Fruit fly (Drosophila melanogaster) whole organism, embryonic: ENCODE measurements around the gene vari.
A peak's percentile ranks its signal among the peaks of the same experiment; 100 is the strongest.

Source experiments
- Abd-B ChIP-seq: fragments of 200-800 bp; sonication (Bioruptor generic); optimal IDR thresholded peaks from 2 replicates; lab custom pipeline; 2018; ENCODE audit warnings: missing biosample characterization, mild to moderate bottlenecking, missing genetic modification characterization, moderate library complexity
- Bdp1 ChIP-seq: fragments of 200-800 bp; sonication (Bioruptor generic); optimal IDR thresholded peaks from 3 replicates; lab custom pipeline; 2016; ENCODE audit warnings: missing biosample characterization, missing genetic modification characterization
- Bgb ChIP-seq: fragments of 200-800 bp; sonication (Bioruptor generic); IDR thresholded peaks from 2 replicates; pipeline ENCODE4 v1.3.6; 2022; ENCODE audit warnings: missing biosample characterization, missing genetic modification characterization; ENCODE audit not compliant: partially characterized antibody
- CG10274 ChIP-seq: fragments of 200-800 bp; sonication (Bioruptor generic); optimal IDR thresholded peaks from 3 replicates; lab custom pipeline; 2017; ENCODE audit warnings: missing biosample characterization, mild to moderate bottlenecking, missing genetic modification characterization
- CG11247 ChIP-seq: fragments of 200-800 bp; sonication (Bioruptor generic); IDR thresholded peaks from 2 replicates; pipeline ENCODE4 v1.3.6; 2022; ENCODE audit warnings: missing biosample characterization, missing genetic modification characterization
- CG11456 ChIP-seq: fragments of 200-800 bp; sonication (Bioruptor generic); IDR thresholded peaks from 3 replicates; pipeline ENCODE4 v1.3.6; 2022; ENCODE audit warnings: missing biosample characterization, missing genetic modification characterization
- CG15011 ChIP-seq: fragments of 200-800 bp; sonication (Bioruptor generic); optimal IDR thresholded peaks from 3 replicates; lab custom pipeline; 2018; ENCODE audit warnings: missing biosample characterization, mild to moderate bottlenecking, missing genetic modification characterization
- CG15601 ChIP-seq: fragments of 200-800 bp; sonication (Bioruptor generic); optimal IDR thresholded peaks from 3 replicates; lab custom pipeline; 2019; ENCODE audit warnings: missing biosample characterization, mild to moderate bottlenecking, missing genetic modification characterization, moderate library complexity
- CG16863 ChIP-seq: fragments of 200-800 bp; sonication (Bioruptor generic); optimal IDR thresholded peaks from 3 replicates; lab custom pipeline; 2016; ENCODE audit warnings: missing biosample characterization, missing genetic modification characterization
- CG18476 ChIP-seq: fragments of 200-800 bp; sonication (Bioruptor generic); optimal IDR thresholded peaks from 2 replicates; lab custom pipeline; 2016; ENCODE audit warnings: missing biosample characterization, mild to moderate bottlenecking, missing genetic modification characterization
- CG30431 ChIP-seq: fragments of 200-800 bp; sonication (Bioruptor generic); optimal IDR thresholded peaks from 2 replicates; lab custom pipeline; 2017; ENCODE audit warnings: missing biosample characterization, missing genetic modification characterization
- CG34224 ChIP-seq: fragments of 200-800 bp; sonication (Bioruptor generic); IDR thresholded peaks from 3 replicates; pipeline ENCODE4 v1.3.6; 2022; ENCODE audit warnings: missing biosample characterization, missing genetic modification characterization; ENCODE audit not compliant: partially characterized antibody
- CG34376 ChIP-seq: fragments of 200-800 bp; sonication (Bioruptor generic); optimal IDR thresholded peaks from 2 replicates; lab custom pipeline; 2018; ENCODE audit warnings: missing biosample characterization, mild to moderate bottlenecking, missing genetic modification characterization
- CG6765 ChIP-seq: fragments of 200-800 bp; sonication (Bioruptor generic); optimal IDR thresholded peaks from 3 replicates; lab custom pipeline; 2017; ENCODE audit warnings: missing biosample characterization, mild to moderate bottlenecking, missing genetic modification characterization
- CG7745 ChIP-seq: fragments of 200-800 bp; sonication (Bioruptor generic); optimal IDR thresholded peaks from 2 replicates; lab custom pipeline; 2018; ENCODE audit warnings: missing biosample characterization, mild to moderate bottlenecking, missing genetic modification characterization, moderate library complexity
- CTCF ChIP-seq: fragments of 200-800 bp; sonication (Bioruptor generic); optimal IDR thresholded peaks from 2 replicates; lab custom pipeline; 2017; ENCODE audit warnings: missing biosample characterization, mild to moderate bottlenecking, missing genetic modification characterization, moderate library complexity
- Camta ChIP-seq: fragments of 200-800 bp; sonication (Bioruptor generic); optimal IDR thresholded peaks from 2 replicates; lab custom pipeline; 2016; ENCODE audit warnings: missing biosample characterization, missing genetic modification characterization
- Chrac-16 ChIP-seq: fragments of 200-800 bp; sonication (Bioruptor generic); optimal IDR thresholded peaks from 3 replicates; lab custom pipeline; 2016; ENCODE audit warnings: missing biosample characterization, missing genetic modification characterization
- Dad ChIP-seq: fragments of 200-800 bp; sonication (Bioruptor generic); optimal IDR thresholded peaks from 3 replicates; lab custom pipeline; 2016; ENCODE audit warnings: missing biosample characterization, missing genetic modification characterization
- Dek ChIP-seq: fragments of 200-800 bp; sonication (Bioruptor generic); optimal IDR thresholded peaks from 3 replicates; lab custom pipeline; 2019; ENCODE audit warnings: missing biosample characterization, mild to moderate bottlenecking, missing genetic modification characterization, moderate library complexity
- Eip74EF ChIP-seq, 2 experiments: fragments of 200-800 bp in 1 of 2; fragments of >200 bp in 1 of 2; sonication (Bioruptor generic) in 1 of 2; optimal IDR thresholded peaks; 2 replicates each; lab custom pipeline; 2017 to 2019; ENCODE audit warnings: missing biosample characterization in 2 of 2, missing genetic modification characterization in 2 of 2, mild to moderate bottlenecking in 1 of 2, moderate library complexity in 1 of 2
- HLH54F ChIP-seq: fragments of 200-800 bp; sonication (Bioruptor generic); optimal IDR thresholded peaks from 3 replicates; lab custom pipeline; 2016; ENCODE audit warnings: missing biosample characterization, missing genetic modification characterization
- Hmr ChIP-seq: fragments of 200-800 bp; sonication (Bioruptor generic); optimal IDR thresholded peaks from 3 replicates; lab custom pipeline; 2017; ENCODE audit warnings: mild to moderate bottlenecking, missing biosample characterization, missing genetic modification reagents, missing genetic modification characterization
- MESR4 ChIP-seq: fragments of 200-800 bp; sonication (Bioruptor generic); optimal IDR thresholded peaks from 2 replicates; lab custom pipeline; 2018; ENCODE audit warnings: missing biosample characterization, mild to moderate bottlenecking, missing genetic modification characterization, moderate library complexity
- NC2β ChIP-seq: fragments of 200-800 bp; sonication (Bioruptor generic); optimal IDR thresholded peaks from 2 replicates; lab custom pipeline; 2016; ENCODE audit warnings: missing biosample characterization, missing genetic modification characterization
- Scr ChIP-seq: fragments of 200-800 bp; sonication (Bioruptor generic); IDR thresholded peaks from 2 replicates; pipeline ENCODE4 v1.3.6; 2022; ENCODE audit warnings: missing biosample characterization, missing genetic modification characterization; ENCODE audit not compliant: partially characterized antibody
- Sox102F ChIP-seq: fragments of 200-800 bp; sonication (Bioruptor generic); optimal IDR thresholded peaks from 2 replicates; lab custom pipeline; 2018; ENCODE audit warnings: missing biosample characterization, mild to moderate bottlenecking, missing genetic modification characterization, moderate library complexity
- ac ChIP-seq: fragments of 200-800 bp; sonication (Bioruptor generic); optimal IDR thresholded peaks from 3 replicates; lab custom pipeline; 2017; ENCODE audit warnings: missing biosample characterization, mild to moderate bottlenecking, missing genetic modification characterization
- aop ChIP-seq: fragments of 200-800 bp; sonication (Bioruptor generic); IDR thresholded peaks from 2 replicates; pipeline ENCODE4 v1.3.6; 2022; ENCODE audit warnings: missing biosample characterization, missing genetic modification characterization
- btn ChIP-seq: fragments of 200-800 bp; sonication (Bioruptor generic); optimal IDR thresholded peaks from 2 replicates; lab custom pipeline; 2016; ENCODE audit warnings: missing biosample characterization, missing genetic modification characterization
- cas ChIP-seq: fragments of 200-800 bp; sonication (Bioruptor generic); IDR thresholded peaks from 2 replicates; pipeline ENCODE4 v1.3.6; 2022; ENCODE audit warnings: missing biosample characterization, missing genetic modification characterization
- chif ChIP-seq, 2 experiments: fragments of 200-800 bp; sonication (Bioruptor generic); optimal IDR thresholded peaks; 3 replicates each; lab custom pipeline; 2016; ENCODE audit warnings: missing biosample characterization in 2 of 2, missing genetic modification characterization in 2 of 2
- crc ChIP-seq: fragments of 200-800 bp; sonication (Bioruptor generic); optimal IDR thresholded peaks from 2 replicates; lab custom pipeline; 2016; ENCODE audit warnings: missing biosample characterization, missing genetic modification characterization
- ewg ChIP-seq: fragments of 200-800 bp; sonication (Bioruptor generic); optimal IDR thresholded peaks from 3 replicates; lab custom pipeline; 2017; ENCODE audit warnings: mild to moderate bottlenecking, missing biosample characterization, missing genetic modification reagents, missing genetic modification characterization
- fd96Cb ChIP-seq: fragments of 200-800 bp; sonication (Bioruptor generic); optimal IDR thresholded peaks from 2 replicates; lab custom pipeline; 2018; ENCODE audit warnings: missing biosample characterization, mild to moderate bottlenecking, missing genetic modification characterization, moderate library complexity
- gce ChIP-seq: fragments of 200-800 bp; sonication (Bioruptor generic); IDR thresholded peaks from 3 replicates; pipeline ENCODE4 v1.3.6; 2022; ENCODE audit warnings: missing biosample characterization, missing genetic modification characterization
- gcm2 ChIP-seq: fragments of 200-800 bp; sonication (Bioruptor generic); optimal IDR thresholded peaks from 2 replicates; lab custom pipeline; 2016; ENCODE audit warnings: missing biosample characterization, missing genetic modification characterization
- gfzf ChIP-seq: fragments of 200-800 bp; sonication (Bioruptor generic); optimal IDR thresholded peaks from 2 replicates; lab custom pipeline; 2016; ENCODE audit warnings: missing biosample characterization, mild to moderate bottlenecking, missing genetic modification characterization, moderate library complexity
- kni ChIP-seq: fragments of 200-800 bp; sonication (Bioruptor generic); optimal IDR thresholded peaks from 3 replicates; lab custom pipeline; 2017; ENCODE audit warnings: mild to moderate bottlenecking, missing biosample characterization, missing genetic modification reagents, missing genetic modification characterization
- lov ChIP-seq, 2 experiments: fragments of 200-800 bp in 1 of 2; fragments of >200 bp in 1 of 2; sonication (Bioruptor generic) in 1 of 2; IDR thresholded peaks in 1 of 2; optimal IDR thresholded peaks in 1 of 2; 2 replicates in 1 of 2; 3 replicates in 1 of 2; pipeline versions ENCODE4 v1.3.6 to Lab custom; 2017 to 2022; ENCODE audit warnings: missing biosample characterization in 1 of 2, missing genetic modification characterization in 1 of 2
- nom ChIP-seq: fragments of 200-800 bp; sonication (Bioruptor generic); optimal IDR thresholded peaks from 2 replicates; lab custom pipeline; 2017; ENCODE audit warnings: missing biosample characterization, missing genetic modification characterization, mild to moderate bottlenecking, moderate library complexity, missing genetic modification reagents
- otp ChIP-seq: fragments of 200-800 bp; sonication (Bioruptor generic); IDR thresholded peaks from 3 replicates; pipeline ENCODE4, ENCODE4 v1.3.6; 2022; ENCODE audit warnings: missing biosample characterization, missing genetic modification characterization
- pb ChIP-seq: fragments of 200-800 bp; sonication (Bioruptor generic); optimal IDR thresholded peaks from 3 replicates; lab custom pipeline; 2016; ENCODE audit warnings: missing biosample characterization, missing genetic modification characterization
- pita ChIP-seq: fragments of 200-800 bp; sonication (Bioruptor generic); optimal IDR thresholded peaks from 2 replicates; lab custom pipeline; 2017; ENCODE audit warnings: missing biosample characterization, mild to moderate bottlenecking, missing genetic modification characterization
- sim ChIP-seq: fragments of 200-800 bp; sonication (Bioruptor generic); IDR thresholded peaks from 2 replicates; pipeline ENCODE4 v1.3.6; 2022; ENCODE audit warnings: missing biosample characterization, missing genetic modification characterization
- stwl ChIP-seq: fragments of 200-800 bp; sonication (Bioruptor generic); optimal IDR thresholded peaks from 3 replicates; lab custom pipeline; 2018; ENCODE audit warnings: missing biosample characterization, mild to moderate bottlenecking, missing genetic modification characterization, moderate library complexity
- trem ChIP-seq: fragments of 200-800 bp; optimal IDR thresholded peaks from 3 replicates; lab custom pipeline; 2019; ENCODE audit warnings: missing biosample characterization, mild to moderate bottlenecking, missing genetic modification characterization, moderate library complexity
- usp ChIP-seq: fragments of >200 bp; optimal IDR thresholded peaks from 2 replicates; lab custom pipeline; 2017; ENCODE audit warnings: missing biosample characterization, missing genetic modification characterization
- yki ChIP-seq: fragments of >200 bp; optimal IDR thresholded peaks from 3 replicates; lab custom pipeline; 2018
- zen ChIP-seq: fragments of 200-800 bp; sonication (Bioruptor generic); optimal IDR thresholded peaks from 3 replicates; lab custom pipeline; 2018; ENCODE audit warnings: missing biosample characterization, mild to moderate bottlenecking, missing genetic modification characterization, moderate library complexity
- zf30C ChIP-seq: fragments of 200-800 bp; sonication (Bioruptor generic); optimal IDR thresholded peaks from 3 replicates; lab custom pipeline; 2018; ENCODE audit warnings: missing biosample characterization, mild to moderate bottlenecking, missing genetic modification characterization

The vari gene

dm6 chr2L:20780768-20781167 is 16.1 kb downstream of the vari start (continued):
- TF ChIP-seq lov (optimal IDR thresholded peaks at IDR 0.05; lab: Kevin White, UChicago) = no peak
- no peak for TF ChIP-seq lov (GFP tag; IDR thresholded peaks at IDR 0.05; lab: Robert Waterston, UW)
- TF ChIP-seq yki = no peak
- peak; percentile 14 to 49 for TF ChIP-seq chif (GFP tag; optimal IDR thresholded peaks at IDR 0.05; lab: Kevin White, UChicago)
- TF ChIP-seq CG10274 = peak; percentile 77
- peak in 1 of 2 experiments; percentile 2 for TF ChIP-seq Eip74EF (GFP tag; optimal IDR thresholded peaks at IDR 0.05; lab: Kevin White, UChicago)
- no peak for TF ChIP-seq stwl (tag; lab: Kevin White, UChicago)
- no peak for TF ChIP-seq nom
- TF ChIP-seq trem (tag; lab: Kevin White, UChicago) = no peak
- TF ChIP-seq CG11247 (GFP tag; lab: Robert Waterston, UW) = no peak
- peak; percentile 82 for TF ChIP-seq Hmr (GFP tag; lab: Kevin White, UChicago)
- peak; percentile 30 for TF ChIP-seq Bdp1 (GFP tag; lab: Kevin White, UChicago)
- no peak for TF ChIP-seq Dad
- TF ChIP-seq Camta (GFP tag; lab: Kevin White, UChicago) = peak; percentile 30
- TF ChIP-seq pita = no peak
- TF ChIP-seq CG16863 (GFP tag; lab: Kevin White, UChicago) = peak; percentile 42
- TF ChIP-seq CG6765 (GFP tag; lab: Kevin White, UChicago) = peak; percentile 57
- TF ChIP-seq CG7745 (tag; lab: Kevin White, UChicago) = peak; percentile 16
- peak; percentile 69; the same call in 1 of the 3 replicates for TF ChIP-seq gce (GFP tag; lab: Robert Waterston, UW)
- peak; percentile 1 for TF ChIP-seq HLH54F (GFP tag; lab: Kevin White, UChicago)
- peak; percentile 62 for TF ChIP-seq Sox102F
- TF ChIP-seq zf30C = no peak
- TF ChIP-seq pb (GFP tag; lab: Kevin White, UChicago) = peak; percentile 24
- TF ChIP-seq CG15011 (GFP tag; lab: Kevin White, UChicago) = peak; percentile 61
- peak; percentile 2 for TF ChIP-seq CG18476 (GFP tag; lab: Kevin White, UChicago)
- peak; percentile 74; the same call in 2 of the 3 replicates for TF ChIP-seq otp
- TF ChIP-seq zen (tag; lab: Kevin White, UChicago) = peak; percentile 67
- TF ChIP-seq Abd-B (GFP tag; lab: Kevin White, UChicago) = no peak
- peak; percentile 47 for TF ChIP-seq ewg (GFP tag; lab: Kevin White, UChicago)
- TF ChIP-seq CG15601 = peak; percentile 68
- TF ChIP-seq MESR4 (GFP tag; lab: Kevin White, UChicago) = no peak
- TF ChIP-seq CG30431 = peak; percentile 40
- peak; percentile 76 for TF ChIP-seq kni (GFP tag; lab: Kevin White, UChicago)
- no peak for TF ChIP-seq Scr (GFP tag; lab: Robert Waterston, UW)
- TF ChIP-seq sim (GFP tag; lab: Robert Waterston, UW) = peak; percentile 50; the same call in 1 of the 2 replicates
- no peak for TF ChIP-seq Bgb (GFP tag; lab: Robert Waterston, UW)
- TF ChIP-seq CG34376 (GFP tag; lab: Kevin White, UChicago) = no peak
- TF ChIP-seq cas = no peak
- TF ChIP-seq CTCF (GFP tag; lab: Kevin White, UChicago) = no peak
- TF ChIP-seq crc (GFP tag; lab: Kevin White, UChicago) = no peak
- TF ChIP-seq Chrac-16 = no peak
- no peak for TF ChIP-seq usp
- TF ChIP-seq CG11456 (GFP tag; lab: Robert Waterston, UW) = no peak
- TF ChIP-seq fd96Cb = peak; percentile 18
- TF ChIP-seq Dek (tag; lab: Kevin White, UChicago) = peak; percentile 49
- no peak for TF ChIP-seq aop (GFP tag; lab: Robert Waterston, UW)
- TF ChIP-seq NC2β (GFP tag; lab: Kevin White, UChicago) = peak; percentile 50
- no peak for TF ChIP-seq gfzf
- peak; percentile 82 for TF ChIP-seq ac (GFP tag; lab: Kevin White, UChicago)
- no peak for TF ChIP-seq CG34224 (GFP tag; lab: Robert Waterston, UW)
- TF ChIP-seq gcm2 (GFP tag; lab: Kevin White, UChicago) = no peak
- TF ChIP-seq btn (GFP tag; lab: Kevin White, UChicago) = peak; percentile 71
